Worm (Caenorhabditis elegans) whole organism, L1 larva: ENCODE data around the gene srh-46.

Source experiments
- F16B12.6 ChIP-seq: fragments of 150-350 bp; optimal IDR thresholded peaks from 2 replicates; lab custom pipeline; 2014; ENCODE audit warnings: missing biosample characterization, missing genetic modification characterization
- aha-1 ChIP-seq: fragments of 150-350 bp; optimal IDR thresholded peaks from 2 replicates; lab custom pipeline; 2014; ENCODE audit warnings: missing biosample characterization, missing genetic modification characterization
- alr-1 ChIP-seq: fragments of 200-800 bp; sonication (Bioruptor generic); optimal IDR thresholded peaks from 2 replicates; lab custom pipeline; 2018; ENCODE audit warnings: borderline replicate concordance, mild to moderate bottlenecking, missing genetic modification characterization, missing compliant biosample characterization
- ceh-82 ChIP-seq, 3 experiments: fragments of 150-350 bp in 1 of 3; sonication (generic microtip) in 2 of 3; optimal IDR thresholded peaks; 2 replicates each; lab custom pipeline; 2014 to 2017; ENCODE audit warnings: missing biosample characterization in 3 of 3, missing genetic modification characterization in 3 of 3
- ces-1 ChIP-seq: fragments of 150-350 bp; optimal IDR thresholded peaks from 2 replicates; lab custom pipeline; 2014; ENCODE audit warnings: missing biosample characterization, missing genetic modification reagents, missing genetic modification characterization
- fkh-10 ChIP-seq: sonication (generic microtip); optimal IDR thresholded peaks from 2 replicates; lab custom pipeline; 2017; ENCODE audit warnings: missing biosample characterization, missing genetic modification reagents, missing genetic modification characterization
- jun-1 ChIP-seq: fragments of 150-350 bp; optimal IDR thresholded peaks from 2 replicates; lab custom pipeline; 2014; ENCODE audit warnings: missing biosample characterization, missing genetic modification reagents, missing genetic modification characterization
- lin-39 ChIP-seq: fragments of 150-350 bp; optimal IDR thresholded peaks from 2 replicates; lab custom pipeline; 2014; ENCODE audit warnings: missing biosample characterization, missing genetic modification reagents, missing genetic modification characterization
- mep-1 ChIP-seq: fragments of 150-350 bp; optimal IDR thresholded peaks from 2 replicates; lab custom pipeline; 2014; ENCODE audit warnings: missing biosample characterization, missing genetic modification characterization
- rnt-1 ChIP-seq: sonication (generic microtip); optimal IDR thresholded peaks from 2 replicates; lab custom pipeline; 2016; ENCODE audit warnings: mild to moderate bottlenecking, missing genetic modification characterization, moderate library complexity, missing compliant biosample characterization
- sptf-1 ChIP-seq: fragments of 150-350 bp; optimal IDR thresholded peaks from 2 replicates; lab custom pipeline; 2014; ENCODE audit warnings: missing biosample characterization, missing genetic modification characterization
- unc-62 ChIP-seq: fragments of 150-350 bp; optimal IDR thresholded peaks from 2 replicates; lab custom pipeline; 2014; ENCODE audit warnings: missing biosample characterization, missing genetic modification reagents, missing genetic modification characterization
- zag-1 ChIP-seq: fragments of 150-350 bp; optimal IDR thresholded peaks from 2 replicates; lab custom pipeline; 2014; ENCODE audit warnings: missing biosample characterization, missing genetic modification characterization

- TF ChIP-seq lin-39 (tag; lab: Kevin White, UChicago): no peak
- no peak for TF ChIP-seq F16B12.6 (tag; lab: Kevin White, UChicago)
- TF ChIP-seq aha-1: no peak
- TF ChIP-seq zag-1 (tag; lab: Kevin White, UChicago): no peak
- no peak for TF ChIP-seq sptf-1 (tag; lab: Kevin White, UChicago)
- TF ChIP-seq jun-1 (tag; lab: Kevin White, UChicago): no peak
- no peak for TF ChIP-seq ceh-82 (tag; optimal IDR thresholded peaks at IDR 0.05; lab: Kevin White, UChicago)
- no peak for TF ChIP-seq alr-1
- TF ChIP-seq rnt-1 (tag; lab: Kevin White, UChicago): no peak
- TF ChIP-seq ces-1 (GFP tag; lab: Kevin White, UChicago): no peak
- no peak for TF ChIP-seq fkh-10 (GFP tag; lab: Kevin White, UChicago)
- TF ChIP-seq unc-62 (GFP tag; lab: Kevin White, UChicago): no peak
- TF ChIP-seq mep-1 (tag; lab: Kevin White, UChicago): no peak
Observed at ce11 chrV:11290888-11291287, 11.8 kb downstream of the srh-46 start, which contains the start of gene C03E10.1.
